Worm (Caenorhabditis elegans) whole organism, early embryonic: ENCODE data around the gene egl-18.

ENCODE experiments used
- B0310.2 ChIP-seq: sonication (generic microtip); optimal IDR thresholded peaks from 2 replicates; lab custom pipeline; 2016; ENCODE audit warnings: mild to moderate bottlenecking, missing genetic modification characterization, missing compliant biosample characterization
- F13C5.2 ChIP-seq: sonication (generic microtip); optimal IDR thresholded peaks from 2 replicates; lab custom pipeline; 2017; ENCODE audit warnings: mild to moderate bottlenecking, missing genetic modification characterization, inconsistent platforms, missing compliant biosample characterization
- ama-1 ChIP-seq: fragments of 150-350 bp; optimal IDR thresholded peaks from 2 replicates; lab custom pipeline; 2014
- ceh-13 ChIP-seq: fragments of 200-800 bp; sonication (Bioruptor generic); optimal IDR thresholded peaks from 2 replicates; lab custom pipeline; 2018; ENCODE audit warnings: mild to moderate bottlenecking, missing genetic modification characterization, missing compliant biosample characterization
- ceh-36 ChIP-seq: sonication (generic microtip); optimal IDR thresholded peaks from 2 replicates; lab custom pipeline; 2016; ENCODE audit warnings: missing genetic modification characterization, inconsistent platforms, missing compliant biosample characterization
- ets-7 ChIP-seq: sonication (generic microtip); optimal IDR thresholded peaks from 2 replicates; lab custom pipeline; 2016; ENCODE audit warnings: missing genotype, missing genetic modification characterization, missing compliant biosample characterization
- flt-1 ChIP-seq: fragments of 200-800 bp; sonication (Bioruptor generic); IDR thresholded peaks from 2 replicates; pipeline ENCODE4 v1.3.6; 2022; ENCODE audit warnings: missing genetic modification characterization, missing compliant biosample characterization
- hmbx-1 ChIP-seq: sonication (generic microtip); optimal IDR thresholded peaks from 2 replicates; lab custom pipeline; 2016; ENCODE audit warnings: mild to moderate bottlenecking, missing genetic modification characterization, missing compliant biosample characterization
- hnd-1 ChIP-seq: sonication (generic microtip); optimal IDR thresholded peaks from 2 replicates; lab custom pipeline; 2016; ENCODE audit warnings: missing genetic modification characterization, missing compliant biosample characterization
- pes-1 ChIP-seq: fragments of 200-800 bp; sonication (Bioruptor generic); IDR thresholded peaks from 2 replicates; pipeline ENCODE4 v1.3.6; 2022; ENCODE audit warnings: missing genetic modification reagents, missing genetic modification characterization, missing compliant biosample characterization
- tra-4 ChIP-seq: sonication (generic microtip); optimal IDR thresholded peaks from 2 replicates; lab custom pipeline; 2017; ENCODE audit warnings: missing genetic modification characterization, missing compliant biosample characterization

DNA sequence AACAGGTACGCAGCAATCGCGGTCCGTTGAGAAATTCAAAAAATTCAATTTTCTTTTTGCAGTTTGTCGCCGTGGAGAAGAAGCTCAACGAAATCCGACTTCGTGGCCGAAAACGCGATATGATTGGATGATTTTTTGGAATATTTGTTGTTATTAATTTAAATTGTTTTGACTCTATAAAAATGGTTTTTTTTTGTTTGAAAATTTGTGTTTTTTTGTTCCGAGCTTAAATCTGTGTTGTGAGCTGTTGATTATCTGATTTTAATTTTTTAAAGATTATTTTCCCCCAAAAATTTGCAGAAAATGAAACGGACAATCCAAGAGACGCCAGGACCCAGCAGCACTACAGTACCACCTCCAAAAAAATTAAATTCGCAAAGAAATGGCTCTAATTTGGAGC lies 57.4 kb downstream of the egl-18 start, which contains the start of gene tdpo-1:
- TF ChIP-seq ama-1 (lab: Kevin White, UChicago) (no peak), ceh-13 (GFP tag; lab: Kevin White, UChicago) (no peak), ceh-36 (no peak), pes-1 (GFP tag; lab: Robert Waterston, UW) (no peak), B0310.2 (no peak), ets-7 (tag; lab: Kevin White, UChicago) (no peak), tra-4 (tag; lab: Kevin White, UChicago) (no peak), F13C5.2 (tag; lab: Kevin White, UChicago) (no peak), flt-1 (no peak), hmbx-1 (no peak), hnd-1 (tag; lab: Kevin White, UChicago) (no peak)
